Fruit fly (Drosophila melanogaster) whole organism, embryonic: ENCODE measurements around the gene CG43319.

Experiments used
- Aef1 ChIP-seq: fragments of 200-800 bp; sonication (Bioruptor generic); IDR thresholded peaks from 3 replicates; pipeline ENCODE4 v1.3.6; 2022; ENCODE audit warnings: missing biosample characterization, missing genetic modification characterization
- Atf-2 ChIP-seq: fragments of 200-800 bp; sonication (Bioruptor generic); optimal IDR thresholded peaks from 2 replicates; lab custom pipeline; 2016; ENCODE audit warnings: missing biosample characterization, missing genetic modification characterization
- CG10462 ChIP-seq: fragments of 200-800 bp; sonication (Bioruptor generic); optimal IDR thresholded peaks from 2 replicates; lab custom pipeline; 2016; ENCODE audit warnings: missing biosample characterization, missing genetic modification characterization
- CG11085 ChIP-seq: fragments of 200-800 bp; sonication (Bioruptor generic); IDR thresholded peaks from 2 replicates; pipeline ENCODE4 v1.3.6; 2022; ENCODE audit warnings: missing biosample characterization, missing genetic modification characterization
- CG11504 ChIP-seq: fragments of 200-800 bp; sonication (Bioruptor generic); optimal IDR thresholded peaks from 3 replicates; lab custom pipeline; 2019; ENCODE audit warnings: missing biosample characterization, mild to moderate bottlenecking, missing genetic modification characterization, moderate library complexity
- CG12104 ChIP-seq: fragments of 200-800 bp; sonication (Bioruptor generic); optimal IDR thresholded peaks from 3 replicates; lab custom pipeline; 2016; ENCODE audit warnings: missing biosample characterization, missing genetic modification characterization
- CG1529 ChIP-seq: fragments of 200-800 bp; sonication (Bioruptor generic); optimal IDR thresholded peaks from 3 replicates; lab custom pipeline; 2018; ENCODE audit warnings: missing biosample characterization, missing genetic modification characterization
- CG1647 ChIP-seq: fragments of 200-800 bp; sonication (Bioruptor generic); optimal IDR thresholded peaks from 3 replicates; lab custom pipeline; 2016; ENCODE audit warnings: missing biosample characterization, missing genetic modification characterization
- CG16863 ChIP-seq: fragments of 200-800 bp; sonication (Bioruptor generic); optimal IDR thresholded peaks from 3 replicates; lab custom pipeline; 2016; ENCODE audit warnings: missing biosample characterization, missing genetic modification characterization
- CG18619 ChIP-seq: fragments of 200-800 bp; sonication (Bioruptor generic); optimal IDR thresholded peaks from 3 replicates; lab custom pipeline; 2017; ENCODE audit warnings: missing biosample characterization, mild to moderate bottlenecking, missing genetic modification characterization
- CG2889 ChIP-seq: fragments of 200-800 bp; sonication (Bioruptor generic); IDR thresholded peaks from 3 replicates; pipeline ENCODE4 v1.3.6; 2022; ENCODE audit warnings: missing biosample characterization, missing genetic modification characterization
- CG33557 ChIP-seq: fragments of 200-800 bp; sonication (Bioruptor generic); optimal IDR thresholded peaks from 2 replicates; lab custom pipeline; 2019; ENCODE audit warnings: missing biosample characterization, mild to moderate bottlenecking, missing genetic modification characterization, moderate library complexity
- CG34224 ChIP-seq: fragments of 200-800 bp; sonication (Bioruptor generic); IDR thresholded peaks from 3 replicates; pipeline ENCODE4 v1.3.6; 2022; ENCODE audit warnings: missing biosample characterization, missing genetic modification characterization; ENCODE audit not compliant: partially characterized antibody
- CG3838 ChIP-seq: fragments of 200-800 bp; sonication (Bioruptor generic); optimal IDR thresholded peaks from 3 replicates; lab custom pipeline; 2016; ENCODE audit warnings: missing biosample characterization, missing genetic modification characterization
- CG7745 ChIP-seq: fragments of 200-800 bp; sonication (Bioruptor generic); optimal IDR thresholded peaks from 2 replicates; lab custom pipeline; 2018; ENCODE audit warnings: missing biosample characterization, mild to moderate bottlenecking, missing genetic modification characterization, moderate library complexity
- CG7786 ChIP-seq: fragments of 200-800 bp; sonication (Bioruptor generic); optimal IDR thresholded peaks from 2 replicates; lab custom pipeline; 2016; ENCODE audit warnings: missing biosample characterization, missing genetic modification characterization
- CG7928 ChIP-seq: fragments of 200-800 bp; sonication (Bioruptor generic); optimal IDR thresholded peaks from 2 replicates; lab custom pipeline; 2017; ENCODE audit warnings: missing biosample characterization, mild to moderate bottlenecking, missing genetic modification characterization
- CG7987 ChIP-seq: fragments of 200-800 bp; sonication (Bioruptor generic); optimal IDR thresholded peaks from 2 replicates; lab custom pipeline; 2018; ENCODE audit warnings: missing biosample characterization, mild to moderate bottlenecking, missing genetic modification characterization, moderate library complexity
- CG9215 ChIP-seq: fragments of 200-800 bp; sonication (Bioruptor generic); IDR thresholded peaks from 2 replicates; pipeline ENCODE4 v1.3.6; 2022; ENCODE audit warnings: missing biosample characterization, missing genetic modification characterization
- D19B ChIP-seq: fragments of 200-800 bp; sonication (Bioruptor generic); optimal IDR thresholded peaks from 2 replicates; lab custom pipeline; 2017; ENCODE audit warnings: missing biosample characterization, mild to moderate bottlenecking, missing genetic modification characterization
- Dip2 ChIP-seq: fragments of 200-800 bp; sonication (Bioruptor generic); IDR thresholded peaks from 2 replicates; pipeline ENCODE4 v1.3.6; 2022; ENCODE audit warnings: missing biosample characterization, missing genetic modification characterization
- Doc2 ChIP-seq: fragments of 200-800 bp; sonication (Bioruptor generic); IDR thresholded peaks from 2 replicates; pipeline ENCODE4 v1.3.6; 2022; ENCODE audit warnings: missing biosample characterization, missing genetic modification characterization
- Fer2 ChIP-seq: fragments of 200-800 bp; sonication (Bioruptor generic); optimal IDR thresholded peaks from 2 replicates; lab custom pipeline; 2018; ENCODE audit warnings: missing biosample characterization, mild to moderate bottlenecking, missing genetic modification characterization, moderate library complexity
- Lhr ChIP-seq: fragments of 200-800 bp; sonication (Bioruptor generic); optimal IDR thresholded peaks from 3 replicates; lab custom pipeline; 2017; ENCODE audit warnings: mild to moderate bottlenecking, missing biosample characterization, missing genetic modification reagents, missing genetic modification characterization
- Max ChIP-seq: fragments of 200-800 bp; sonication (Bioruptor generic); optimal IDR thresholded peaks from 2 replicates; lab custom pipeline; 2016; ENCODE audit warnings: missing biosample characterization, mild to moderate bottlenecking, missing genetic modification characterization
- Med ChIP-seq: fragments of 200-800 bp; sonication (Bioruptor generic); peaks from one replicate; lab custom pipeline; 2016; ENCODE audit warnings: missing biosample characterization, missing genetic modification characterization, mild to moderate bottlenecking, inconsistent platforms, moderate library complexity
- Myb ChIP-seq: fragments of 200-800 bp; sonication (Bioruptor generic); optimal IDR thresholded peaks from 2 replicates; lab custom pipeline; 2016; ENCODE audit warnings: missing biosample characterization, missing genetic modification characterization
- NK7.1 ChIP-seq: fragments of 200-800 bp; sonication (Bioruptor generic); optimal IDR thresholded peaks from 3 replicates; lab custom pipeline; 2016; ENCODE audit warnings: missing biosample characterization, missing genetic modification characterization
- Nf-YA ChIP-seq: fragments of 200-800 bp; sonication (Bioruptor generic); IDR thresholded peaks from 2 replicates; pipeline ENCODE4 v1.3.6; 2022; ENCODE audit warnings: missing biosample characterization, missing genetic modification characterization
- Oaz ChIP-seq: fragments of 200-800 bp; sonication (Bioruptor generic); IDR thresholded peaks from 2 replicates; pipeline ENCODE4 v1.3.6; 2022; ENCODE audit warnings: missing biosample characterization, missing genetic modification characterization
- Side ChIP-seq: fragments of 200-800 bp; sonication (Bioruptor generic); optimal IDR thresholded peaks from 2 replicates; lab custom pipeline; 2016; ENCODE audit warnings: missing biosample characterization, missing genetic modification characterization
- Spps ChIP-seq: fragments of 200-800 bp; sonication (Bioruptor generic); optimal IDR thresholded peaks from 2 replicates; lab custom pipeline; 2018; ENCODE audit warnings: missing biosample characterization, mild to moderate bottlenecking, missing genetic modification characterization
- Vsx1 ChIP-seq: fragments of 200-800 bp; sonication (Bioruptor generic); optimal IDR thresholded peaks from 2 replicates; lab custom pipeline; 2017; ENCODE audit warnings: missing biosample characterization, mild to moderate bottlenecking, missing genetic modification characterization, missing genetic modification reagents
- bowl ChIP-seq: fragments of 200-800 bp; sonication (Bioruptor generic); IDR thresholded peaks from 2 replicates; pipeline ENCODE4 v1.3.6; 2022; ENCODE audit warnings: missing biosample characterization, missing genetic modification characterization
- chn ChIP-seq: fragments of 200-800 bp; sonication (Bioruptor generic); optimal IDR thresholded peaks from 2 replicates; lab custom pipeline; 2016; ENCODE audit warnings: missing biosample characterization, missing genetic modification characterization
- crol ChIP-seq: fragments of 200-800 bp; sonication (Bioruptor generic); IDR thresholded peaks from 2 replicates; pipeline ENCODE4 v1.3.6; 2022; ENCODE audit warnings: missing biosample characterization, missing genetic modification characterization
- da ChIP-seq: fragments of 200-800 bp; sonication (Bioruptor generic); optimal IDR thresholded peaks from 2 replicates; lab custom pipeline; 2016; ENCODE audit warnings: missing biosample characterization, missing genetic modification characterization
- dmrt11E ChIP-seq: fragments of 200-800 bp; sonication (Bioruptor generic); optimal IDR thresholded peaks from 3 replicates; lab custom pipeline; 2018; ENCODE audit warnings: missing biosample characterization, mild to moderate bottlenecking, missing genetic modification characterization, moderate library complexity
- dpn ChIP-seq, 2 experiments: fragments of 200-800 bp; sonication (Bioruptor generic); optimal IDR thresholded peaks; 3 replicates each; lab custom pipeline; 2016; ENCODE audit warnings: missing biosample characterization in 2 of 2, missing genetic modification characterization in 2 of 2
- fru ChIP-seq: fragments of >200 bp; optimal IDR thresholded peaks from 2 replicates; lab custom pipeline; 2017
- jigr1 ChIP-seq: fragments of 200-800 bp; sonication (Bioruptor generic); IDR thresholded peaks from 3 replicates; pipeline ENCODE4 v1.3.6; 2022; ENCODE audit warnings: missing biosample characterization, missing genetic modification characterization
- nom ChIP-seq: fragments of 200-800 bp; sonication (Bioruptor generic); optimal IDR thresholded peaks from 2 replicates; lab custom pipeline; 2017; ENCODE audit warnings: missing biosample characterization, missing genetic modification characterization, mild to moderate bottlenecking, moderate library complexity, missing genetic modification reagents
- row ChIP-seq: fragments of 200-800 bp; sonication (Bioruptor generic); IDR thresholded peaks from 3 replicates; pipeline ENCODE4 v1.3.6; 2022; ENCODE audit warnings: missing biosample characterization, missing genetic modification characterization
- sc ChIP-seq, 3 experiments: fragments of >200 bp in 2 of 3; fragments of 200-800 bp in 1 of 3; sonication (Bioruptor generic) in 1 of 3; optimal IDR thresholded peaks; 2 replicates in 2 of 3; 3 replicates in 1 of 3; lab custom pipeline; 2017; ENCODE audit warnings: mild to moderate bottlenecking in 1 of 3, missing biosample characterization in 1 of 3, missing genetic modification characterization in 1 of 3, missing genetic modification reagents in 1 of 3
- sens-2 ChIP-seq: fragments of 200-800 bp; sonication (Bioruptor generic); IDR thresholded peaks from 2 replicates; pipeline ENCODE4 v1.3.6; 2022; ENCODE audit warnings: missing biosample characterization, missing genetic modification characterization
- sob ChIP-seq: fragments of 200-800 bp; sonication (Bioruptor generic); IDR thresholded peaks from 2 replicates; pipeline ENCODE4 v1.3.6; 2022; ENCODE audit warnings: missing biosample characterization, missing genetic modification characterization
- tin ChIP-seq: fragments of 200-800 bp; sonication (Bioruptor generic); optimal IDR thresholded peaks from 3 replicates; lab custom pipeline; 2016; ENCODE audit warnings: missing biosample characterization, missing genetic modification characterization
- ttk ChIP-seq: fragments of 200-800 bp; sonication (Bioruptor generic); IDR thresholded peaks from 2 replicates; pipeline ENCODE4 v2.1.2; 2022; ENCODE audit warnings: missing biosample characterization, missing genetic modification characterization
- vfl ChIP-seq: fragments of 200-800 bp; sonication (Bioruptor generic); optimal IDR thresholded peaks from 2 replicates; lab custom pipeline; 2016; ENCODE audit warnings: missing biosample characterization, missing genetic modification characterization
- wek ChIP-seq: fragments of 200-800 bp; sonication (Bioruptor generic); optimal IDR thresholded peaks from 3 replicates; lab custom pipeline; 2018; ENCODE audit warnings: missing biosample characterization, mild to moderate bottlenecking, missing genetic modification characterization, moderate library complexity

CG43319 gene

DNA sequence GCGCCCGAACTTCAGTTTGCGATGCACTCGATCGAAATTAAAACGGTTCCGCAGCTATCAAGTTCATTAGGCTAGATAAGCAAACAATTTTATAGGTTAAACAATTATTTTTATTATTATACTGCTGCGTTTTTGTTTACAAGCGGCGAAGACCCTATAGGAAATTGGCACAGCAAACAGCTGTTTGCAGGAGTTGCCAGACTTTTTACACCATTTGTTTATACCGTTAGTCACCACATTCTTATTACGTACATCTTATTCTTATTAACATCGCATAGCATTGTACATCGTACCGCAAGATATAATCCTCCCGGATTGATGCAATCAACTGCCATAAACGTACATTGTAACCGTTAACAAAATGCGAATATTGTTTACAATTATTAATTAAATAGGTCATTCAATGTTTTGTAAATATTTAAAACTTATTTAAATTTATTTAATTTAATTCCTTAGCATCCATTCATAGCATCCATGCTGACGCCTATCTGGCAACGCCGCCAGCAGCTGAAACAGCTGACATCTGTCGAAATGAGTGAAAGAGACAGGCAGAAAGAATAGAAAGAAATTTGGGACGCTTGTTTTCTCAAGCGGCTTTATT is 12.6 kb downstream of the CG43319 start, which contains the start of the genes CROT and CG12877 (continued):
- TF ChIP-seq nom (GFP tag; lab: Kevin White, UChicago) (no peak), Spps (tag; lab: Kevin White, UChicago) (peak; percentile 1), crol (GFP tag; lab: Robert Waterston, UW) (no peak), CG18619 (GFP tag; lab: Kevin White, UChicago) (peak; percentile 77), Doc2 (peak; percentile 59; the same call in 1 of the 2 replicates), tin (GFP tag; lab: Kevin White, UChicago) (peak; percentile 75), CG33557 (peak; percentile 61), sob (GFP tag; lab: Robert Waterston, UW) (peak; percentile 68), dmrt11E (peak; percentile 81), CG12104 (peak; percentile 71), CG1529 (GFP tag; lab: Kevin White, UChicago) (peak; percentile 57), bowl (GFP tag; lab: Robert Waterston, UW) (no peak), CG1647 (peak; percentile 32), Fer2 (tag; lab: Kevin White, UChicago) (peak; percentile 49), Vsx1 (peak; percentile 64), Lhr (GFP tag; lab: Kevin White, UChicago) (peak; percentile 65), sc (optimal IDR thresholded peaks at IDR 0.05; lab: Kevin White, UChicago) (no peak), sc (GFP tag; optimal IDR thresholded peaks at IDR 0.05; lab: Kevin White, UChicago) (peak; percentile 68), Aef1 (GFP tag; lab: Robert Waterston, UW) (peak; percentile 72), CG11085 (GFP tag; lab: Robert Waterston, UW) (peak; percentile 48; the same call in 1 of the 2 replicates), row (GFP tag; lab: Robert Waterston, UW) (peak; percentile 88), CG7786 (GFP tag; lab: Kevin White, UChicago) (peak; percentile 30), chn (GFP tag; lab: Kevin White, UChicago) (peak; percentile 67), Atf-2 (GFP tag; lab: Kevin White, UChicago) (peak; percentile 7), Side (GFP tag; lab: Kevin White, UChicago) (peak; percentile 22), sens-2 (GFP tag; lab: Robert Waterston, UW) (0 out of 2 replicates have a peak, but pooled peaks have one; percentile 27), CG11504 (peak; percentile 83), CG2889 (GFP tag; lab: Robert Waterston, UW) (peak; percentile 71), CG9215 (GFP tag; lab: Robert Waterston, UW) (peak; percentile 77), ttk (GFP tag; lab: Robert Waterston, UW) (peak; percentile 79), NK7.1 (GFP tag; lab: Kevin White, UChicago) (no peak), wek (GFP tag; lab: Kevin White, UChicago) (peak; percentile 2), Oaz (GFP tag; lab: Robert Waterston, UW) (peak; percentile 68; the same call in 1 of the 2 replicates), CG3838 (GFP tag; lab: Kevin White, UChicago) (peak; percentile 25), dpn (GFP tag; optimal IDR thresholded peaks at IDR 0.05; lab: Kevin White, UChicago) (peak; percentile 41 to 87), CG10462 (GFP tag; lab: Kevin White, UChicago) (peak; percentile 98), CG7745 (tag; lab: Kevin White, UChicago) (no peak), da (GFP tag; lab: Kevin White, UChicago) (no peak), Nf-YA (0 out of 2 replicates have a peak, but pooled peaks have one; percentile 60), jigr1 (peak; percentile 68; the same call in 1 of the 3 replicates), Med (GFP tag; lab: Kevin White, UChicago) (peak; percentile 54), Dip2 (GFP tag; lab: Robert Waterston, UW) (no peak), CG34224 (GFP tag; lab: Robert Waterston, UW) (no peak), Myb (peak; percentile 28), CG16863 (peak; percentile 36), CG7928 (GFP tag; lab: Kevin White, UChicago) (peak; percentile 16), fru (lab: Kevin White, UChicago) (no peak), CG7987 (no peak), Max (GFP tag; lab: Kevin White, UChicago) (peak; percentile 83), vfl (peak; percentile 41), D19B (GFP tag; lab: Kevin White, UChicago) (peak; percentile 46)
